Worm (Caenorhabditis elegans): ENCODE results near the gene Y17G9B.11.

DNA sequence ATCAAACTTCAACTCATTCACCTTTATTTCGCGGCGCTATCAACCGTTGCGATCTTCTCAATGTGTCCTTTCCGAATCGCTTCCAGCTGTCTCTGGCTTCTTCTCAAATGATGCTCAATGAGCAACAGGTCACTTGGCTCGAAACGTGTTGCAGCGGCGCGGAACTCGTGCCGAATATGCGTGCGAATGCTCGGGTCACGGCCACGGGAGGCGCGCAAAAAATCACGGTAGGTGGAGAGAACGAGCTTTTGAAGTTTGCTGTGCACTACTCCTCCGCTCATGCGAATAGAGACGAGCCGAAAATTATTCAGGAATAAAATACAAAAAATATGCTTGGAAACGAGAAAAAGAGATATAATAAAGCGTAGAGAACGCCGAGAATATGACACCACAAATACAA is 45.9 kb upstream of the Y17G9B.11 start, which contains the start of gene cif-1:
- TF ChIP-seq ama-1 (optimal IDR thresholded peaks at IDR 0.05) (no peak), ama-1 (GFP tag; optimal IDR thresholded peaks at IDR 0.05) (no peak), ceh-100 (GFP tag; IDR thresholded peaks at IDR 0.05) (no peak), madf-10 (tag; optimal IDR thresholded peaks at IDR 0.05) (no peak), ztf-18 (tag; optimal IDR thresholded peaks at IDR 0.05) (no peak), mel-28 (tag; optimal IDR thresholded peaks at IDR 0.05; ENCODE audit: borderline replicate concordance) (no peak), athp-1 (tag; optimal IDR thresholded peaks at IDR 0.05) (no peak), lir-1 (GFP tag; conservative IDR thresholded peaks at IDR 0.05) (no peak), hrde-1 (tag; optimal IDR thresholded peaks at IDR 0.05; ENCODE audit: borderline replicate concordance) (no peak), madf-8 (GFP tag; conservative IDR thresholded peaks at IDR 0.05) (no peak), nhr-80 (tag; optimal IDR thresholded peaks at IDR 0.05) (no peak), cebp-2 (GFP tag; IDR thresholded peaks at IDR 0.05) (no peak), cebp-1 (GFP tag; IDR thresholded peaks at IDR 0.05) (no peak), cebp-1 (tag; optimal IDR thresholded peaks at IDR 0.05) (no peak)
